Fruit fly (Drosophila melanogaster): ENCODE data around the gene CG5024.

DNA sequence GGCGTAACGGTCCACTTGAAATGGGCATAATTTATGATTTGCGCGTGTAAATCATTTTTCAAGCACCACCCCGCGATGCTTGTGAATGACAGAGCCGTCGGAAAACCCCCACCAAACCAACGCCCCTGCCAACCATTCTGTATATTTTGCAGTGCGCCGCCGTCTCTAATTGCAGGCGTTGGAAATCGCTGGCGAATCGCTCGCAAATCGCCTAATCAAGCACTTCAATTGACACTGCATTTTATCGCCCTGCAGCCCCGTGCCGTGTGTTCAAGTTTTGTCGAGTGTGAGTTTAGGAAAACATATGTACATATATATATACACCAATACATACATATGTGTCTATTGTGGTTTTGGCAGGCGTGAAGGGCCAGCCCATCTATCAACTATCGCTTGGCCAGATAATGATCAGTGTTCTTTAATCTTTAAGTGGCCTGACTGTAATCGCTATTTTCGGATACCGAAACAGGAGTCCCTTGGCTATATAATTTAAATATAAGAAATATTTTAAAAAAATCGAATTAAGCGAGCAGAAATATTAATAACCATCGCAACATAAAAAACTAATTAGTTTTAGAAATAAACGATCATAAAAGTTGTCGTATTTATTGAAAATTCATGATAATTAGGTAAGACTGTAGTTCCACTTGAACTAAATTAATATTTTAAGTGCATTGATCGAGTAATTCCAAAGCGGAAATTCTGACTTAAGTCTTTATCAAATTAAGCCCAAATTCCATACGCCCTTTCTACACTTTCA is 48.7 kb upstream of the CG5024 start:
- no peak for TF ChIP-seq gl (tag; optimal IDR thresholded peaks at IDR 0.05)
- TF ChIP-seq CG4496 (GFP tag; IDR thresholded peaks at IDR 0.05): no peak
- no peak for TF ChIP-seq CG32121 (GFP tag; IDR thresholded peaks at IDR 0.05)
- no peak for TF ChIP-seq Pif1A (GFP tag; optimal IDR thresholded peaks at IDR 0.05)
- TF ChIP-seq Ets98B (GFP tag; IDR thresholded peaks at IDR 0.05): no peak
- TF ChIP-seq CG15710 (tag; optimal IDR thresholded peaks at IDR 0.05): no peak
- TF ChIP-seq CG8301 (tag; optimal IDR thresholded peaks at IDR 0.05): no peak
- TF ChIP-seq Snoo (tag; optimal IDR thresholded peaks at IDR 0.05): no peak
- TF ChIP-seq CG14655 (GFP tag; optimal IDR thresholded peaks at IDR 0.05): no peak
- no peak for TF ChIP-seq fd96Ca (GFP tag; IDR thresholded peaks at IDR 0.05)
- TF ChIP-seq EcR (GFP tag; optimal IDR thresholded peaks at IDR 0.05): no peak
- TF ChIP-seq CG17806 (tag; optimal IDR thresholded peaks at IDR 0.05): no peak
- TF ChIP-seq CG9948 (tag; optimal IDR thresholded peaks at IDR 0.05): no peak
- no peak for TF ChIP-seq CG34367 (tag; optimal IDR thresholded peaks at IDR 0.05)
